Fruit fly (Drosophila melanogaster) whole organism, pupa: Measurements from ENCODE around the gene CG14332.

ENCODE experiments used
- CG10348 ChIP-seq: fragments of 200-800 bp; sonication (Bioruptor generic); IDR thresholded peaks from 2 replicates; pipeline ENCODE4 v1.3.6; 2022; ENCODE audit warnings: missing biosample characterization, missing genetic modification characterization
- CG12605 ChIP-seq: fragments of 200-800 bp; sonication (Bioruptor generic); IDR thresholded peaks from 2 replicates; pipeline ENCODE4 v1.3.6; 2022; ENCODE audit warnings: missing biosample characterization, missing genetic modification characterization
- CG13204 ChIP-seq: fragments of 200-800 bp; sonication (Bioruptor generic); optimal IDR thresholded peaks from 2 replicates; lab custom pipeline; 2018; ENCODE audit warnings: missing biosample characterization, mild to moderate bottlenecking, missing genetic modification characterization, moderate library complexity
- CG14655 ChIP-seq: fragments of 200-800 bp; sonication (Bioruptor generic); optimal IDR thresholded peaks from 3 replicates; lab custom pipeline; 2017; ENCODE audit warnings: mild to moderate bottlenecking, missing biosample characterization, missing genetic modification reagents, missing genetic modification characterization
- CG17806 ChIP-seq: fragments of 200-800 bp; sonication (Bioruptor generic); optimal IDR thresholded peaks from 2 replicates; lab custom pipeline; 2018; ENCODE audit warnings: missing biosample characterization, mild to moderate bottlenecking, missing genetic modification characterization, moderate library complexity
- CG34367 ChIP-seq: fragments of 200-800 bp; sonication (Bioruptor generic); optimal IDR thresholded peaks from 2 replicates; lab custom pipeline; 2018; ENCODE audit warnings: missing biosample characterization, mild to moderate bottlenecking, missing genetic modification characterization
- D1 ChIP-seq: fragments of 200-800 bp; sonication (Bioruptor generic); optimal IDR thresholded peaks from 2 replicates; lab custom pipeline; 2018; ENCODE audit warnings: missing biosample characterization, mild to moderate bottlenecking, missing genetic modification characterization, moderate library complexity
- EcR ChIP-seq: fragments of 200-800 bp; sonication (Bioruptor generic); optimal IDR thresholded peaks from 3 replicates; lab custom pipeline; 2019; ENCODE audit warnings: missing biosample characterization, missing genetic modification characterization, mild to moderate bottlenecking, moderate library complexity, missing genetic modification reagents
- Pif1A ChIP-seq: fragments of 200-800 bp; sonication (Bioruptor generic); optimal IDR thresholded peaks from 3 replicates; lab custom pipeline; 2016; ENCODE audit warnings: missing biosample characterization, missing genetic modification characterization
- Snoo ChIP-seq: fragments of 200-800 bp; sonication (Bioruptor generic); optimal IDR thresholded peaks from 3 replicates; lab custom pipeline; 2017; ENCODE audit warnings: missing biosample characterization, mild to moderate bottlenecking, missing genetic modification characterization, inconsistent platforms
- fd96Ca ChIP-seq: fragments of 200-800 bp; sonication (Bioruptor generic); IDR thresholded peaks from 3 replicates; pipeline ENCODE4 v1.3.6; 2022; ENCODE audit warnings: missing biosample characterization, missing genetic modification characterization
- gl ChIP-seq: fragments of 200-800 bp; sonication (Bioruptor generic); optimal IDR thresholded peaks from 2 replicates; lab custom pipeline; 2018; ENCODE audit warnings: missing biosample characterization, mild to moderate bottlenecking, missing genetic modification characterization
- rn ChIP-seq: fragments of 200-800 bp; sonication (Bioruptor generic); IDR thresholded peaks from 2 replicates; pipeline ENCODE4 v1.3.6; 2022; ENCODE audit warnings: missing biosample characterization, missing genetic modification characterization

DNA sequence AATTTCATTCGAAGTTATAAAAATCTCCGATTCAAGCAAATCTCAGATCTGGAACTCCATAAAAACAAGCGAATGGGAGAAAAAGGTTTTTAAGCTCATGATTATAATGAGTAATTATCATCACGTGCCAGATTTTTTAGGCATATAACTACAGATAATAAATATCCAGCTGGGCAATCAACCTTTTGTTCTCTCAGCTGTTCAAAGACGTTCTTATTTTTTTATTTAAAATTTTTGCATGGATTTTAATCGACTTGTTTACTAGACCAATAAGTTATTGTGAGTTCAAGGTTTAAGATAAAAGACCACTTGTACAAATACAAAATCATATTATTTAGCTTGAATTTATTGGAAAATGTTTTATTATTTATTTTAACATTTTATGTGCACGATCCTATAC lies 17.8 kb downstream of the CG14332 start:
- no peak for TF ChIP-seq CG10348 (GFP tag; lab: Robert Waterston, UW)
- TF ChIP-seq rn (GFP tag; lab: Robert Waterston, UW) = no peak
- no peak for TF ChIP-seq EcR (GFP tag; lab: Kevin White, UChicago)
- TF ChIP-seq gl (tag; lab: Kevin White, UChicago) = no peak
- TF ChIP-seq D1 (tag; lab: Kevin White, UChicago) = no peak
- TF ChIP-seq CG14655 = no peak
- no peak for TF ChIP-seq Pif1A
- no peak for TF ChIP-seq CG34367 (tag; lab: Kevin White, UChicago)
- TF ChIP-seq CG13204 (GFP tag; lab: Kevin White, UChicago) = no peak
- TF ChIP-seq CG17806 (tag; lab: Kevin White, UChicago) = no peak
- TF ChIP-seq Snoo (tag; lab: Kevin White, UChicago) = no peak
- no peak for TF ChIP-seq CG12605 (GFP tag; lab: Robert Waterston, UW)
- no peak for TF ChIP-seq fd96Ca
